Fruit fly (Drosophila melanogaster) whole organism, embryonic: ENCODE results near the gene rictor.
A peak's percentile ranks its signal among the peaks of the same experiment; 100 is the strongest.

ENCODE experiments used
- Asciz ChIP-seq: fragments of 200-800 bp; sonication (Bioruptor generic); optimal IDR thresholded peaks from 2 replicates; lab custom pipeline; 2017; ENCODE audit warnings: missing biosample characterization, mild to moderate bottlenecking, missing genetic modification characterization, missing genetic modification reagents
- B-H2 ChIP-seq: fragments of 200-800 bp; sonication (Bioruptor generic); optimal IDR thresholded peaks from 2 replicates; lab custom pipeline; 2018; ENCODE audit warnings: missing biosample characterization, mild to moderate bottlenecking, missing genetic modification characterization
- BEAF-32 ChIP-seq: fragments of 200-800 bp; sonication (Bioruptor generic); optimal IDR thresholded peaks from 3 replicates; lab custom pipeline; 2017; ENCODE audit warnings: missing biosample characterization, missing genetic modification characterization, mild to moderate bottlenecking, moderate library complexity, missing genetic modification reagents
- Bteb2 ChIP-seq: fragments of 200-800 bp; sonication (Bioruptor generic); optimal IDR thresholded peaks from 2 replicates; lab custom pipeline; 2016; ENCODE audit warnings: missing biosample characterization, missing genetic modification characterization
- CG10267 ChIP-seq: fragments of 200-800 bp; sonication (Bioruptor generic); optimal IDR thresholded peaks from 2 replicates; lab custom pipeline; 2018; ENCODE audit warnings: missing biosample characterization, mild to moderate bottlenecking, missing genetic modification characterization, moderate library complexity
- CG10543 ChIP-seq: fragments of 200-800 bp; sonication (Bioruptor generic); optimal IDR thresholded peaks from 3 replicates; lab custom pipeline; 2017; ENCODE audit warnings: missing biosample characterization, mild to moderate bottlenecking, missing genetic modification characterization, moderate library complexity
- CG11723 ChIP-seq: fragments of 200-800 bp; sonication (Bioruptor generic); optimal IDR thresholded peaks from 2 replicates; lab custom pipeline; 2017; ENCODE audit warnings: missing biosample characterization, mild to moderate bottlenecking, missing genetic modification characterization
- CG1233 ChIP-seq: fragments of 200-800 bp; sonication (Bioruptor generic); optimal IDR thresholded peaks from 4 replicates; lab custom pipeline; 2018; ENCODE audit warnings: missing biosample characterization, mild to moderate bottlenecking, missing genetic modification characterization
- CG14860 ChIP-seq: fragments of 200-800 bp; sonication (Bioruptor generic); IDR thresholded peaks from 3 replicates; pipeline ENCODE4 v1.3.6; 2022; ENCODE audit warnings: missing biosample characterization, missing genetic modification characterization; ENCODE audit not compliant: partially characterized antibody
- CG1603 ChIP-seq: fragments of 200-800 bp; sonication (Bioruptor generic); optimal IDR thresholded peaks from 2 replicates; lab custom pipeline; 2019; ENCODE audit warnings: missing biosample characterization, mild to moderate bottlenecking, missing genetic modification characterization, moderate library complexity
- CG2678 ChIP-seq: fragments of 200-800 bp; sonication (Bioruptor generic); optimal IDR thresholded peaks from 3 replicates; lab custom pipeline; 2019; ENCODE audit warnings: missing biosample characterization, mild to moderate bottlenecking, missing genetic modification characterization, moderate library complexity
- CG2889 ChIP-seq: fragments of 200-800 bp; sonication (Bioruptor generic); IDR thresholded peaks from 3 replicates; pipeline ENCODE4 v1.3.6; 2022; ENCODE audit warnings: missing biosample characterization, missing genetic modification characterization
- CG31388 ChIP-seq: fragments of 200-800 bp; sonication (Bioruptor generic); optimal IDR thresholded peaks from 2 replicates; lab custom pipeline; 2016; ENCODE audit warnings: missing biosample characterization, missing genetic modification characterization
- CG3726 ChIP-seq: fragments of 200-800 bp; sonication (Bioruptor generic); IDR thresholded peaks from 3 replicates; pipeline ENCODE4, ENCODE4 v1.3.6; 2022; ENCODE audit warnings: missing biosample characterization, missing genetic modification characterization
- CG7963 ChIP-seq: fragments of 200-800 bp; sonication (Bioruptor generic); IDR thresholded peaks from 3 replicates; pipeline ENCODE4 v1.3.6; 2022; ENCODE audit warnings: missing biosample characterization, missing genetic modification characterization; ENCODE audit not compliant: partially characterized antibody
- CG8924 ChIP-seq: fragments of 200-800 bp; optimal IDR thresholded peaks from 3 replicates; lab custom pipeline; 2019; ENCODE audit warnings: missing biosample characterization, mild to moderate bottlenecking, missing genetic modification characterization, moderate library complexity
- CG9797 ChIP-seq: fragments of 200-800 bp; sonication (Bioruptor generic); optimal IDR thresholded peaks from 3 replicates; lab custom pipeline; 2018; ENCODE audit warnings: missing biosample characterization, mild to moderate bottlenecking, missing genetic modification characterization
- Doc2 ChIP-seq: fragments of 200-800 bp; sonication (Bioruptor generic); IDR thresholded peaks from 2 replicates; pipeline ENCODE4 v1.3.6; 2022; ENCODE audit warnings: missing biosample characterization, missing genetic modification characterization
- Dp ChIP-seq: fragments of 200-800 bp; sonication (Bioruptor generic); optimal IDR thresholded peaks from 2 replicates; lab custom pipeline; 2018; ENCODE audit warnings: missing biosample characterization, mild to moderate bottlenecking, missing genetic modification characterization, moderate library complexity
- Ets65A ChIP-seq: fragments of 200-800 bp; sonication (Bioruptor generic); peaks from one replicate; lab custom pipeline; 2016; ENCODE audit warnings: missing biosample characterization, missing genetic modification characterization
- HmgZ ChIP-seq: fragments of 200-800 bp; sonication (Bioruptor generic); optimal IDR thresholded peaks from 2 replicates; lab custom pipeline; 2018; ENCODE audit warnings: missing biosample characterization, mild to moderate bottlenecking, missing genetic modification characterization
- Hmx ChIP-seq: fragments of 200-800 bp; sonication (Bioruptor generic); optimal IDR thresholded peaks from 2 replicates; lab custom pipeline; 2016; ENCODE audit warnings: missing biosample characterization, missing genetic modification characterization
- MBD-R2 ChIP-seq: fragments of 200-800 bp; sonication (Bioruptor generic); IDR thresholded peaks from 2 replicates; pipeline ENCODE4 v1.3.6; 2022; ENCODE audit warnings: missing biosample characterization, missing genetic modification characterization
- MESR4 ChIP-seq: fragments of 200-800 bp; sonication (Bioruptor generic); optimal IDR thresholded peaks from 2 replicates; lab custom pipeline; 2018; ENCODE audit warnings: missing biosample characterization, mild to moderate bottlenecking, missing genetic modification characterization, moderate library complexity
- Mad ChIP-seq: fragments of 200-800 bp; sonication (Bioruptor generic); optimal IDR thresholded peaks from 2 replicates; lab custom pipeline; 2016; ENCODE audit warnings: missing biosample characterization, missing genetic modification characterization
- Mes4 ChIP-seq: fragments of 200-800 bp; sonication (Bioruptor generic); optimal IDR thresholded peaks from 2 replicates; lab custom pipeline; 2016; ENCODE audit warnings: missing biosample characterization, missing genetic modification characterization
- NfI ChIP-seq: fragments of 200-800 bp; sonication (Bioruptor generic); optimal IDR thresholded peaks from 3 replicates; lab custom pipeline; 2018; ENCODE audit warnings: missing biosample characterization, mild to moderate bottlenecking, missing genetic modification characterization, moderate library complexity
- Pdp1 ChIP-seq, 2 experiments: fragments of 200-800 bp; sonication (Bioruptor generic); optimal IDR thresholded peaks; 3 replicates each; lab custom pipeline; 2016; ENCODE audit warnings: missing biosample characterization in 2 of 2, missing genetic modification characterization in 2 of 2, mild to moderate bottlenecking in 1 of 2, moderate library complexity in 1 of 2
- Sin3A ChIP-seq: fragments of >200 bp; optimal IDR thresholded peaks from 2 replicates; lab custom pipeline; 2018
- Spps ChIP-seq: fragments of 200-800 bp; sonication (Bioruptor generic); optimal IDR thresholded peaks from 2 replicates; lab custom pipeline; 2018; ENCODE audit warnings: missing biosample characterization, mild to moderate bottlenecking, missing genetic modification characterization
- Taf1 ChIP-seq: fragments of 200-800 bp; sonication (Bioruptor generic); IDR thresholded peaks from 2 replicates; pipeline ENCODE4 v1.3.6; 2022; ENCODE audit warnings: missing biosample characterization, missing genetic modification characterization
- Xbp1 ChIP-seq: fragments of 200-800 bp; sonication (Bioruptor generic); optimal IDR thresholded peaks from 3 replicates; lab custom pipeline; 2016; ENCODE audit warnings: missing biosample characterization, mild to moderate bottlenecking, missing genetic modification characterization
- bcd ChIP-seq: fragments of 200-800 bp; sonication (Bioruptor generic); optimal IDR thresholded peaks from 2 replicates; lab custom pipeline; 2017; ENCODE audit warnings: missing biosample characterization, mild to moderate bottlenecking, missing genetic modification characterization
- bsh ChIP-seq, 2 experiments: fragments of 200-800 bp; sonication (Bioruptor generic); optimal IDR thresholded peaks; 2 replicates each; lab custom pipeline; 2017 to 2018; ENCODE audit warnings: mild to moderate bottlenecking in 2 of 2, missing biosample characterization in 2 of 2, missing genetic modification characterization in 2 of 2, moderate library complexity in 1 of 2
- chn ChIP-seq: fragments of 200-800 bp; sonication (Bioruptor generic); optimal IDR thresholded peaks from 2 replicates; lab custom pipeline; 2016; ENCODE audit warnings: missing biosample characterization, missing genetic modification characterization
- corto ChIP-seq: fragments of 200-800 bp; sonication (Bioruptor generic); optimal IDR thresholded peaks from 2 replicates; lab custom pipeline; 2016; ENCODE audit warnings: missing biosample characterization, mild to moderate bottlenecking, missing genetic modification characterization, moderate library complexity
- croc ChIP-seq: fragments of 200-800 bp; sonication (Bioruptor generic); conservative IDR thresholded peaks from 3 replicates; pipeline ENCODE4 v1.3.6; 2022; ENCODE audit warnings: missing biosample characterization, missing genetic modification characterization
- da ChIP-seq: fragments of 200-800 bp; sonication (Bioruptor generic); optimal IDR thresholded peaks from 2 replicates; lab custom pipeline; 2016; ENCODE audit warnings: missing biosample characterization, missing genetic modification characterization
- hbn ChIP-seq: fragments of 200-800 bp; sonication (Bioruptor generic); IDR thresholded peaks from 2 replicates; pipeline ENCODE4 v1.3.6; 2022; ENCODE audit warnings: missing biosample characterization, missing genetic modification characterization; ENCODE audit not compliant: partially characterized antibody
- lab ChIP-seq: fragments of 200-800 bp; sonication (Bioruptor generic); optimal IDR thresholded peaks from 3 replicates; lab custom pipeline; 2017; ENCODE audit warnings: missing biosample characterization, missing genetic modification characterization, mild to moderate bottlenecking, moderate library complexity, missing genetic modification reagents
- nerfin-1 ChIP-seq: fragments of 200-800 bp; sonication (Bioruptor generic); optimal IDR thresholded peaks from 3 replicates; lab custom pipeline; 2019; ENCODE audit warnings: missing biosample characterization, mild to moderate bottlenecking, missing genetic modification characterization, moderate library complexity
- nerfin-2 ChIP-seq: fragments of 200-800 bp; sonication (Bioruptor generic); IDR thresholded peaks from 2 replicates; pipeline ENCODE4 v1.3.6; 2022; ENCODE audit warnings: missing biosample characterization, missing genetic modification characterization; ENCODE audit not compliant: partially characterized antibody
- onecut ChIP-seq: fragments of 200-800 bp; sonication (Bioruptor generic); IDR thresholded peaks from 2 replicates; pipeline ENCODE4 v1.3.6; 2022; ENCODE audit warnings: missing biosample characterization, missing genetic modification characterization
- pho ChIP-seq: fragments of 200-800 bp; sonication (Bioruptor generic); optimal IDR thresholded peaks from 2 replicates; lab custom pipeline; 2016; ENCODE audit warnings: missing biosample characterization, missing genetic modification characterization
- pzg ChIP-seq: fragments of 200-800 bp; sonication (Bioruptor generic); optimal IDR thresholded peaks from 3 replicates; lab custom pipeline; 2018; ENCODE audit warnings: missing biosample characterization, mild to moderate bottlenecking, missing genetic modification characterization, moderate library complexity
- row ChIP-seq: fragments of 200-800 bp; sonication (Bioruptor generic); IDR thresholded peaks from 3 replicates; pipeline ENCODE4 v1.3.6; 2022; ENCODE audit warnings: missing biosample characterization, missing genetic modification characterization
- sd ChIP-seq: fragments of 200-800 bp; sonication (Bioruptor generic); optimal IDR thresholded peaks from 3 replicates; lab custom pipeline; 2018; ENCODE audit warnings: missing biosample characterization, mild to moderate bottlenecking, missing genetic modification characterization, moderate library complexity
- seq ChIP-seq: fragments of 200-800 bp; sonication (Bioruptor generic); IDR thresholded peaks from 2 replicates; pipeline ENCODE4 v1.3.6; 2022; ENCODE audit warnings: missing biosample characterization, missing genetic modification characterization
- tgo ChIP-seq: fragments of 200-800 bp; sonication (Bioruptor generic); IDR thresholded peaks from 3 replicates; pipeline ENCODE4 v1.3.6; 2022; ENCODE audit warnings: missing biosample characterization, missing genetic modification characterization
- twi ChIP-seq: fragments of 200-800 bp; optimal IDR thresholded peaks from 2 replicates; lab custom pipeline; 2019; ENCODE audit warnings: missing biosample characterization, mild to moderate bottlenecking, missing genetic modification characterization, moderate library complexity

rictor gene

dm6 chrX:19268484-19269068 is 7.5 kb upstream of the rictor start, which contains the start of gene CG8010 (continued):
- TF ChIP-seq twi (tag; lab: Kevin White, UChicago) (peak; percentile 35), CG14860 (GFP tag; lab: Robert Waterston, UW) (no peak), CG10267 (peak; percentile 40), Hmx (no peak), B-H2 (GFP tag; lab: Kevin White, UChicago) (peak; percentile 21), CG2678 (no peak), croc (GFP tag; lab: Robert Waterston, UW) (no peak), lab (GFP tag; lab: Kevin White, UChicago) (no peak), Xbp1 (GFP tag; lab: Kevin White, UChicago) (no peak), CG9797 (GFP tag; lab: Kevin White, UChicago) (peak; percentile 12), Mad (GFP tag; lab: Kevin White, UChicago) (no peak), CG1603 (tag; lab: Kevin White, UChicago) (no peak), NfI (no peak), Asciz (GFP tag; lab: Kevin White, UChicago) (no peak), pho (GFP tag; lab: Kevin White, UChicago) (no peak), Sin3A (lab: Kevin White, UChicago) (peak; percentile 13), da (GFP tag; lab: Kevin White, UChicago) (peak; percentile 24), hbn (no peak), nerfin-1 (tag; lab: Kevin White, UChicago) (peak; percentile 14), MBD-R2 (GFP tag; lab: Robert Waterston, UW) (peak; percentile 89), Doc2 (GFP tag; lab: Robert Waterston, UW) (no peak), CG8924 (peak; percentile 15), CG10543 (no peak), onecut (GFP tag; lab: Robert Waterston, UW) (0 out of 2 replicates have a peak, but pooled peaks have one; percentile 16), BEAF-32 (GFP tag; lab: Kevin White, UChicago) (peak; percentile 41), CG1233 (GFP tag; lab: Kevin White, UChicago) (no peak), row (GFP tag; lab: Robert Waterston, UW) (peak; percentile 53), tgo (GFP tag; lab: Robert Waterston, UW) (no peak), Spps (no peak), MESR4 (peak; percentile 87), pzg (GFP tag; lab: Kevin White, UChicago) (peak; percentile 86), CG11723 (GFP tag; lab: Kevin White, UChicago) (no peak), CG3726 (GFP tag; lab: Robert Waterston, UW) (no peak), Pdp1 (GFP tag; optimal IDR thresholded peaks at IDR 0.05; lab: Kevin White, UChicago) (peak in 1 of 2 experiments; percentile 28), nerfin-2 (peak; percentile 42; the same call in 1 of the 2 replicates), Ets65A (GFP tag; lab: Kevin White, UChicago) (no peak), Taf1 (GFP tag; lab: Robert Waterston, UW) (no peak), bcd (GFP tag; lab: Kevin White, UChicago) (no peak), chn (GFP tag; lab: Kevin White, UChicago) (no peak), corto (no peak), CG31388 (GFP tag; lab: Kevin White, UChicago) (no peak), Bteb2 (no peak), seq (GFP tag; lab: Robert Waterston, UW) (no peak), Dp (peak; percentile 89), HmgZ (peak; percentile 56), CG7963 (GFP tag; lab: Robert Waterston, UW) (peak; percentile 42; the same call in 1 of the 3 replicates), Mes4 (no peak), CG2889 (GFP tag; lab: Robert Waterston, UW) (no peak), sd (no peak), bsh (GFP tag; optimal IDR thresholded peaks at IDR 0.05; lab: Kevin White, UChicago) (peak in 1 of 2 experiments; percentile 7)
